Worm (Caenorhabditis elegans) whole organism, L4 larva: ENCODE measurements around the gene cutl-2.

Experiments used
- D1046.2 ChIP-seq: fragments of 200-800 bp; sonication (Bioruptor generic); IDR thresholded peaks from 2 replicates; pipeline ENCODE4 v1.3.6; 2022; ENCODE audit warnings: missing genetic modification characterization, missing compliant biosample characterization
- F37D6.2 ChIP-seq: sonication (generic microtip); optimal IDR thresholded peaks from 2 replicates; lab custom pipeline; 2016; ENCODE audit warnings: mild to moderate bottlenecking, missing genetic modification characterization, missing compliant biosample characterization
- F49E8.2 ChIP-seq: sonication (generic microtip); optimal IDR thresholded peaks from 2 replicates; lab custom pipeline; 2016; ENCODE audit warnings: missing compliant biosample characterization, mild to moderate bottlenecking, missing genetic modification characterization, borderline replicate concordance
- R02D3.7 ChIP-seq: fragments of 150-350 bp; sonication (generic microtip); optimal IDR thresholded peaks from 3 replicates; lab custom pipeline; 2014; ENCODE audit warnings: missing biosample characterization, missing genetic modification characterization
- Y5F2A.4 ChIP-seq: fragments of 200-800 bp; sonication (Bioruptor generic); optimal IDR thresholded peaks from 2 replicates; lab custom pipeline; 2018; ENCODE audit warnings: mild to moderate bottlenecking, missing genetic modification characterization, missing compliant biosample characterization
- Y75B8A.6 ChIP-seq: fragments of 200-800 bp; sonication (Bioruptor generic); IDR thresholded peaks from 2 replicates; pipeline ENCODE4 v1.3.6; 2022; ENCODE audit warnings: missing genetic modification reagents, missing genetic modification characterization, missing compliant biosample characterization
- arid-1 ChIP-seq: fragments of 200-800 bp; sonication (Bioruptor generic); conservative IDR thresholded peaks from 2 replicates; pipeline ENCODE4 v1.3.6; 2022; ENCODE audit warnings: missing genetic modification reagents, missing genetic modification characterization, missing compliant biosample characterization
- attf-4 ChIP-seq: sonication (generic microtip); optimal IDR thresholded peaks from 3 replicates; lab custom pipeline; 2017; ENCODE audit warnings: missing biosample characterization, missing genetic modification characterization
- ceh-20 ChIP-seq: fragments of 200-800 bp; sonication (Bioruptor generic); IDR thresholded peaks from 2 replicates; pipeline ENCODE4 v1.3.6; 2022; ENCODE audit warnings: missing genetic modification reagents, missing genetic modification characterization, missing compliant biosample characterization
- ceh-62 ChIP-seq: sonication (generic microtip); optimal IDR thresholded peaks from 2 replicates; lab custom pipeline; 2017; ENCODE audit warnings: missing biosample characterization, missing genetic modification characterization
- daf-19 ChIP-seq: fragments of 200-800 bp; sonication (Bioruptor generic); conservative IDR thresholded peaks from 2 replicates; pipeline ENCODE4 v1.3.6; 2022; ENCODE audit warnings: missing genetic modification characterization, missing compliant biosample characterization
- dve-1 ChIP-seq: sonication (generic microtip); optimal IDR thresholded peaks from 2 replicates; lab custom pipeline; 2017; ENCODE audit warnings: antibody characterized with exemption, mild to moderate bottlenecking, missing genetic modification characterization, missing compliant biosample characterization; ENCODE audit not compliant: insufficient read depth
- egl-27 ChIP-seq: sonication (generic microtip); optimal IDR thresholded peaks from 3 replicates; lab custom pipeline; 2017; ENCODE audit warnings: missing biosample characterization, missing genetic modification reagents, missing genetic modification characterization
- egl-43 ChIP-seq: fragments of 200-800 bp; sonication (Bioruptor generic); IDR thresholded peaks from 2 replicates; pipeline ENCODE4 v1.3.6; 2022; ENCODE audit warnings: missing genetic modification reagents, missing genetic modification characterization, missing compliant biosample characterization
- fos-1 ChIP-seq: fragments of 150-350 bp; optimal IDR thresholded peaks from 2 replicates; lab custom pipeline; 2014; ENCODE audit warnings: missing biosample characterization, missing genetic modification characterization
- hif-1 ChIP-seq, 2 experiments: sonication (generic microtip); optimal IDR thresholded peaks; 2 replicates each; lab custom pipeline; 2016 to 2017; ENCODE audit warnings: missing compliant biosample characterization in 2 of 2, missing genetic modification characterization in 2 of 2, missing genetic modification reagents in 2 of 2, missing genotype in 2 of 2, mild to moderate bottlenecking in 1 of 2
- hlh-11 ChIP-seq: fragments of 200-800 bp; sonication (Bioruptor generic); optimal IDR thresholded peaks from 2 replicates; lab custom pipeline; 2018; ENCODE audit warnings: mild to moderate bottlenecking, missing genetic modification characterization, missing compliant biosample characterization
- hlh-30 ChIP-seq: sonication (generic microtip); optimal IDR thresholded peaks from 2 replicates; lab custom pipeline; 2017; ENCODE audit warnings: antibody characterized with exemption, mild to moderate bottlenecking, missing genetic modification characterization, missing compliant biosample characterization; ENCODE audit not compliant: insufficient read depth
- lin-15B ChIP-seq: fragments of 150-350 bp; sonication (generic microtip); optimal IDR thresholded peaks from 3 replicates; lab custom pipeline; 2014; ENCODE audit warnings: missing biosample characterization, missing genetic modification characterization
- lin-38 ChIP-seq: fragments of 200-800 bp; sonication (Bioruptor generic); IDR thresholded peaks from 2 replicates; pipeline ENCODE4 v1.3.6; 2022; ENCODE audit warnings: missing genetic modification reagents, missing genetic modification characterization, missing compliant biosample characterization
- lir-3 ChIP-seq: sonication (generic microtip); optimal IDR thresholded peaks from 2 replicates; lab custom pipeline; 2016; ENCODE audit warnings: mild to moderate bottlenecking, missing genetic modification characterization, missing compliant biosample characterization
- madf-5 ChIP-seq, 2 experiments: fragments of 200-800 bp; sonication (Bioruptor generic); IDR thresholded peaks; 2 replicates each; pipeline ENCODE4 v1.3.6; 2022; ENCODE audit warnings: missing compliant biosample characterization in 2 of 2, missing genetic modification characterization in 2 of 2
- madf-9 ChIP-seq: fragments of 200-800 bp; sonication (Bioruptor generic); conservative IDR thresholded peaks from 2 replicates; pipeline ENCODE4 v1.3.6; 2022; ENCODE audit warnings: missing genetic modification reagents, missing genetic modification characterization, missing compliant biosample characterization
- mep-1 ChIP-seq: fragments of 150-350 bp; sonication (generic microtip); optimal IDR thresholded peaks from 3 replicates; lab custom pipeline; 2014; ENCODE audit warnings: missing biosample characterization, missing genetic modification characterization
- mes-2 ChIP-seq: sonication (generic microtip); optimal IDR thresholded peaks from 2 replicates; lab custom pipeline; 2016; ENCODE audit warnings: missing genotype, mild to moderate bottlenecking, missing genetic modification characterization, missing compliant biosample characterization; ENCODE audit not compliant: poor library complexity, severe bottlenecking
- mxl-2 ChIP-seq: fragments of 200-800 bp; sonication (Bioruptor generic); conservative IDR thresholded peaks from 2 replicates; pipeline ENCODE4 v1.3.6; 2022; ENCODE audit warnings: missing genetic modification reagents, missing genetic modification characterization, missing compliant biosample characterization
- nhr-102 ChIP-seq: sonication (generic microtip); optimal IDR thresholded peaks from 2 replicates; lab custom pipeline; 2016; ENCODE audit warnings: mild to moderate bottlenecking, missing genetic modification characterization, moderate library complexity, missing compliant biosample characterization
- nhr-11 ChIP-seq: fragments of 150-350 bp; optimal IDR thresholded peaks from 2 replicates; lab custom pipeline; 2014; ENCODE audit warnings: missing biosample characterization, missing genetic modification characterization
- nhr-111 ChIP-seq: fragments of 200-800 bp; sonication (Bioruptor generic); optimal IDR thresholded peaks from 2 replicates; lab custom pipeline; 2018; ENCODE audit warnings: mild to moderate bottlenecking, missing genetic modification characterization, missing compliant biosample characterization
- nhr-28 ChIP-seq: fragments of 150-350 bp; optimal IDR thresholded peaks from 2 replicates; lab custom pipeline; 2014; ENCODE audit warnings: missing biosample characterization, missing genetic modification characterization
- nhr-48 ChIP-seq: sonication (generic microtip); optimal IDR thresholded peaks from 2 replicates; lab custom pipeline; 2016; ENCODE audit warnings: mild to moderate bottlenecking, missing genetic modification characterization, missing compliant biosample characterization
- nhr-76 ChIP-seq: fragments of 150-350 bp; optimal IDR thresholded peaks from 2 replicates; lab custom pipeline; 2014; ENCODE audit warnings: missing biosample characterization, missing genetic modification characterization
- pqm-1 ChIP-seq: sonication (generic microtip); optimal IDR thresholded peaks from 2 replicates; lab custom pipeline; 2017; ENCODE audit warnings: missing biosample characterization, missing genetic modification characterization
- rbr-2 ChIP-seq: sonication (generic microtip); optimal IDR thresholded peaks from 2 replicates; lab custom pipeline; 2016; ENCODE audit warnings: missing genotype, missing genetic modification characterization, missing compliant biosample characterization
- saeg-2 ChIP-seq: fragments of 200-800 bp; sonication (Bioruptor generic); IDR thresholded peaks from 2 replicates; pipeline ENCODE4 v1.3.6; 2022; ENCODE audit warnings: missing genetic modification reagents, missing genetic modification characterization, missing compliant biosample characterization
- set-16 ChIP-seq: fragments of 200-800 bp; sonication (Bioruptor generic); IDR thresholded peaks from 2 replicates; pipeline ENCODE4 v1.3.6; 2022; ENCODE audit warnings: missing genetic modification reagents, missing genetic modification characterization, missing compliant biosample characterization
- spr-1 ChIP-seq: sonication (generic microtip); optimal IDR thresholded peaks from 2 replicates; lab custom pipeline; 2016; ENCODE audit warnings: mild to moderate bottlenecking, missing genetic modification characterization, missing compliant biosample characterization
- spr-3 ChIP-seq: fragments of 200-800 bp; sonication (Bioruptor generic); optimal IDR thresholded peaks from 2 replicates; lab custom pipeline; 2018; ENCODE audit warnings: mild to moderate bottlenecking, missing genetic modification characterization, missing compliant biosample characterization
- tra-1 ChIP-seq: fragments of 200-800 bp; sonication (Bioruptor generic); IDR thresholded peaks from 2 replicates; pipeline ENCODE4 v1.3.6; 2022; ENCODE audit warnings: missing genetic modification reagents, missing genetic modification characterization, missing compliant biosample characterization
- unc-130 ChIP-seq: sonication (generic microtip); optimal IDR thresholded peaks from 2 replicates; lab custom pipeline; 2016; ENCODE audit warnings: missing genetic modification reagents, missing genetic modification characterization, missing compliant biosample characterization
- unc-39 ChIP-seq: sonication (generic microtip); optimal IDR thresholded peaks from 2 replicates; lab custom pipeline; 2017; ENCODE audit warnings: missing biosample characterization, missing genetic modification characterization
- zfp-2 ChIP-seq: sonication (generic microtip); optimal IDR thresholded peaks from 2 replicates; lab custom pipeline; 2016; ENCODE audit warnings: mild to moderate bottlenecking, missing genetic modification characterization, missing compliant biosample characterization
- zip-11 ChIP-seq: fragments of 200-800 bp; sonication (Bioruptor generic); IDR thresholded peaks from 2 replicates; pipeline ENCODE4 v1.3.6; 2022; ENCODE audit warnings: missing genetic modification characterization, missing compliant biosample characterization
- ztf-11 ChIP-seq: fragments of 150-350 bp; optimal IDR thresholded peaks from 2 replicates; lab custom pipeline; 2014; ENCODE audit warnings: missing biosample characterization, missing genetic modification characterization

cutl-2 gene

ce11 chrII:9716417-9717039 is 7.9 kb downstream of the cutl-2 start, which contains the start of gene wee-1.3 (continued):
- TF ChIP-seq lin-38 (GFP tag; lab: Robert Waterston, UW) (peak; percentile 80), mes-2 (tag; lab: Kevin White, UChicago) (peak; percentile 86), madf-5 (GFP tag; IDR thresholded peaks at IDR 0.05; lab: Robert Waterston, UW) (no peak), nhr-11 (tag; lab: Kevin White, UChicago) (peak; percentile 86), egl-43 (GFP tag; lab: Robert Waterston, UW) (no peak), zip-11 (GFP tag; lab: Robert Waterston, UW) (no peak), madf-9 (GFP tag; lab: Robert Waterston, UW) (no peak), saeg-2 (GFP tag; lab: Robert Waterston, UW) (no peak), zfp-2 (no peak), lin-15B (no peak), nhr-102 (peak; percentile 8), mxl-2 (GFP tag; lab: Robert Waterston, UW) (no peak), nhr-76 (tag; lab: Kevin White, UChicago) (no peak), Y75B8A.6 (no peak), fos-1 (tag; lab: Kevin White, UChicago) (no peak), spr-1 (tag; lab: Kevin White, UChicago) (peak; percentile 12), tra-1 (GFP tag; lab: Robert Waterston, UW) (0 out of 2 replicates have a peak, but pooled peaks have one; percentile 43), unc-39 (tag; lab: Kevin White, UChicago) (no peak), attf-4 (tag; lab: Kevin White, UChicago) (no peak), daf-19 (GFP tag; lab: Robert Waterston, UW) (no peak), lir-3 (tag; lab: Kevin White, UChicago) (no peak), dve-1 (tag; lab: Kevin White, UChicago) (peak; percentile 72), rbr-2 (peak; percentile 74), hif-1 (tag; optimal IDR thresholded peaks at IDR 0.05; lab: Kevin White, UChicago) (peak in 1 of 2 experiments; percentile 29), D1046.2 (GFP tag; lab: Robert Waterston, UW) (no peak), Y5F2A.4 (GFP tag; lab: Kevin White, UChicago) (no peak), egl-27 (tag; lab: Kevin White, UChicago) (no peak), ceh-62 (tag; lab: Kevin White, UChicago) (no peak), mep-1 (tag; lab: Kevin White, UChicago) (peak; percentile 71), arid-1 (0 out of 2 replicates have a peak, but pooled peaks have one; percentile 18), R02D3.7 (tag; lab: Kevin White, UChicago) (no peak), F49E8.2 (no peak), unc-130 (GFP tag; lab: Kevin White, UChicago) (peak; percentile 55), ztf-11 (tag; lab: Kevin White, UChicago) (no peak), F37D6.2 (tag; lab: Kevin White, UChicago) (peak; percentile 2), nhr-28 (peak; percentile 60), spr-3 (no peak), ceh-20 (GFP tag; lab: Robert Waterston, UW) (no peak), pqm-1 (tag; lab: Kevin White, UChicago) (no peak), hlh-30 (tag; lab: Kevin White, UChicago) (peak; percentile 73), set-16 (no peak), nhr-48 (tag; lab: Kevin White, UChicago) (peak; percentile 10), hlh-11 (tag; lab: Kevin White, UChicago) (peak; percentile 57), nhr-111 (GFP tag; lab: Kevin White, UChicago) (no peak)
